Fruit fly (Drosophila melanogaster) whole organism, embryonic: ENCODE measurements around the gene Rdh.

Experiments
- Abd-B ChIP-seq: fragments of 200-800 bp; sonication (Bioruptor generic); optimal IDR thresholded peaks from 2 replicates; lab custom pipeline; 2018; ENCODE audit warnings: missing biosample characterization, mild to moderate bottlenecking, missing genetic modification characterization, moderate library complexity
- Adf1 ChIP-seq: fragments of 200-800 bp; sonication (Bioruptor generic); IDR thresholded peaks from 2 replicates; pipeline ENCODE4 v1.3.6; 2022; ENCODE audit warnings: missing biosample characterization, missing genetic modification characterization
- Asciz ChIP-seq: fragments of 200-800 bp; sonication (Bioruptor generic); optimal IDR thresholded peaks from 2 replicates; lab custom pipeline; 2017; ENCODE audit warnings: missing biosample characterization, mild to moderate bottlenecking, missing genetic modification characterization, missing genetic modification reagents
- B-H2 ChIP-seq: fragments of 200-800 bp; sonication (Bioruptor generic); optimal IDR thresholded peaks from 2 replicates; lab custom pipeline; 2018; ENCODE audit warnings: missing biosample characterization, mild to moderate bottlenecking, missing genetic modification characterization
- BEAF-32 ChIP-seq: fragments of 200-800 bp; sonication (Bioruptor generic); optimal IDR thresholded peaks from 3 replicates; lab custom pipeline; 2017; ENCODE audit warnings: missing biosample characterization, missing genetic modification characterization, mild to moderate bottlenecking, moderate library complexity, missing genetic modification reagents
- C15 ChIP-seq: fragments of 200-800 bp; sonication (Bioruptor generic); IDR thresholded peaks from 3 replicates; pipeline ENCODE4 v1.3.6; 2022; ENCODE audit warnings: missing biosample characterization, missing genetic modification characterization
- CG10366 ChIP-seq: fragments of 200-800 bp; sonication (Bioruptor generic); IDR thresholded peaks from 2 replicates; pipeline ENCODE4 v1.3.6; 2022; ENCODE audit warnings: missing biosample characterization, missing genetic modification characterization
- CG12104 ChIP-seq: fragments of 200-800 bp; sonication (Bioruptor generic); optimal IDR thresholded peaks from 3 replicates; lab custom pipeline; 2016; ENCODE audit warnings: missing biosample characterization, missing genetic modification characterization
- CG12236 ChIP-seq: fragments of 200-800 bp; sonication (Bioruptor generic); optimal IDR thresholded peaks from 2 replicates; lab custom pipeline; 2016; ENCODE audit warnings: missing biosample characterization, missing genetic modification characterization
- CG14050 ChIP-seq: fragments of 200-800 bp; sonication (Bioruptor generic); IDR thresholded peaks from 3 replicates; pipeline ENCODE4 v1.3.6; 2022; ENCODE audit warnings: missing biosample characterization, missing genetic modification characterization
- CG15011 ChIP-seq: fragments of 200-800 bp; sonication (Bioruptor generic); optimal IDR thresholded peaks from 3 replicates; lab custom pipeline; 2018; ENCODE audit warnings: missing biosample characterization, mild to moderate bottlenecking, missing genetic modification characterization
- CG1529 ChIP-seq: fragments of 200-800 bp; sonication (Bioruptor generic); optimal IDR thresholded peaks from 3 replicates; lab custom pipeline; 2018; ENCODE audit warnings: missing biosample characterization, missing genetic modification characterization
- CG2199 ChIP-seq: fragments of 200-800 bp; sonication (Bioruptor generic); IDR thresholded peaks from 3 replicates; pipeline ENCODE4 v1.3.6; 2022; ENCODE audit warnings: missing biosample characterization, missing genetic modification characterization
- CG2202 ChIP-seq: fragments of 200-800 bp; sonication (Bioruptor generic); optimal IDR thresholded peaks from 2 replicates; lab custom pipeline; 2018; ENCODE audit warnings: missing biosample characterization, mild to moderate bottlenecking, missing genetic modification characterization
- CG2889 ChIP-seq: fragments of 200-800 bp; sonication (Bioruptor generic); IDR thresholded peaks from 3 replicates; pipeline ENCODE4 v1.3.6; 2022; ENCODE audit warnings: missing biosample characterization, missing genetic modification characterization
- CG30020 ChIP-seq: fragments of 200-800 bp; optimal IDR thresholded peaks from 2 replicates; lab custom pipeline; 2019; ENCODE audit warnings: missing biosample characterization, mild to moderate bottlenecking, missing genetic modification characterization, moderate library complexity
- CG33213 ChIP-seq: fragments of 200-800 bp; sonication (Bioruptor generic); optimal IDR thresholded peaks from 3 replicates; lab custom pipeline; 2016; ENCODE audit warnings: missing biosample characterization, missing genetic modification characterization
- CG3838 ChIP-seq: fragments of 200-800 bp; sonication (Bioruptor generic); optimal IDR thresholded peaks from 3 replicates; lab custom pipeline; 2016; ENCODE audit warnings: missing biosample characterization, missing genetic modification characterization
- CG3995 ChIP-seq: fragments of 200-800 bp; sonication (Bioruptor generic); optimal IDR thresholded peaks from 3 replicates; lab custom pipeline; 2016; ENCODE audit warnings: missing biosample characterization, missing genetic modification characterization
- CG4282 ChIP-seq: fragments of 200-800 bp; sonication (Bioruptor generic); optimal IDR thresholded peaks from 2 replicates; lab custom pipeline; 2016; ENCODE audit warnings: missing biosample characterization, missing genetic modification characterization
- CG4854 ChIP-seq: fragments of 200-800 bp; sonication (Bioruptor generic); optimal IDR thresholded peaks from 2 replicates; lab custom pipeline; 2016; ENCODE audit warnings: missing biosample characterization, missing genetic modification characterization, inconsistent platforms
- CG5180 ChIP-seq: fragments of 200-800 bp; sonication (Bioruptor generic); optimal IDR thresholded peaks from 3 replicates; lab custom pipeline; 2017; ENCODE audit warnings: missing biosample characterization, missing genetic modification characterization, mild to moderate bottlenecking, moderate library complexity, missing genetic modification reagents
- CG7271 ChIP-seq: fragments of 200-800 bp; sonication (Bioruptor generic); optimal IDR thresholded peaks from 2 replicates; lab custom pipeline; 2018; ENCODE audit warnings: missing biosample characterization, mild to moderate bottlenecking, missing genetic modification characterization, moderate library complexity
- CG7372 ChIP-seq: fragments of 200-800 bp; sonication (Bioruptor generic); IDR thresholded peaks from 2 replicates; pipeline ENCODE4 v1.3.6; 2022; ENCODE audit warnings: missing biosample characterization, missing genetic modification characterization
- CG8765 ChIP-seq: fragments of 200-800 bp; sonication (Bioruptor generic); IDR thresholded peaks from 2 replicates; pipeline ENCODE4 v1.3.6; 2022; ENCODE audit warnings: missing biosample characterization, missing genetic modification characterization
- CG8924 ChIP-seq: fragments of 200-800 bp; optimal IDR thresholded peaks from 3 replicates; lab custom pipeline; 2019; ENCODE audit warnings: missing biosample characterization, mild to moderate bottlenecking, missing genetic modification characterization, moderate library complexity
- CG9876 ChIP-seq: fragments of 200-800 bp; sonication (Bioruptor generic); optimal IDR thresholded peaks from 2 replicates; lab custom pipeline; 2016; ENCODE audit warnings: missing biosample characterization, missing genetic modification characterization
- Chrac-16 ChIP-seq: fragments of 200-800 bp; sonication (Bioruptor generic); optimal IDR thresholded peaks from 3 replicates; lab custom pipeline; 2016; ENCODE audit warnings: missing biosample characterization, missing genetic modification characterization
- CrebB ChIP-seq: fragments of 200-800 bp; sonication (Bioruptor generic); optimal IDR thresholded peaks from 3 replicates; lab custom pipeline; 2018; ENCODE audit warnings: missing biosample characterization, mild to moderate bottlenecking, missing genetic modification characterization
- Dip3 ChIP-seq: fragments of 200-800 bp; sonication (Bioruptor generic); optimal IDR thresholded peaks from 3 replicates; lab custom pipeline; 2016; ENCODE audit warnings: missing biosample characterization, missing genetic modification characterization
- Doc2 ChIP-seq: fragments of 200-800 bp; sonication (Bioruptor generic); IDR thresholded peaks from 2 replicates; pipeline ENCODE4 v1.3.6; 2022; ENCODE audit warnings: missing biosample characterization, missing genetic modification characterization
- Fer1 ChIP-seq: fragments of 200-800 bp; sonication (Bioruptor generic); optimal IDR thresholded peaks from 2 replicates; lab custom pipeline; 2017; ENCODE audit warnings: missing biosample characterization, mild to moderate bottlenecking, missing genetic modification characterization
- Gsc ChIP-seq: fragments of 200-800 bp; sonication (Bioruptor generic); IDR thresholded peaks from 2 replicates; pipeline ENCODE4 v1.3.6; 2022; ENCODE audit warnings: missing biosample characterization, missing genetic modification characterization
- H15 ChIP-seq: fragments of 200-800 bp; sonication (Bioruptor generic); IDR thresholded peaks from 3 replicates; pipeline ENCODE4 v1.3.6; 2022; ENCODE audit warnings: missing biosample characterization, missing genetic modification characterization
- Mad ChIP-seq: fragments of 200-800 bp; sonication (Bioruptor generic); optimal IDR thresholded peaks from 2 replicates; lab custom pipeline; 2016; ENCODE audit warnings: missing biosample characterization, missing genetic modification characterization
- Ravus ChIP-seq: fragments of 200-800 bp; sonication (Bioruptor generic); IDR thresholded peaks from 2 replicates; pipeline ENCODE4 v1.3.6; 2022; ENCODE audit warnings: missing biosample characterization, missing genetic modification characterization
- Sox100B ChIP-seq: fragments of 200-800 bp; sonication (Bioruptor generic); optimal IDR thresholded peaks from 3 replicates; lab custom pipeline; 2018; ENCODE audit warnings: missing biosample characterization, mild to moderate bottlenecking, missing genetic modification characterization
- Sox102F ChIP-seq: fragments of 200-800 bp; sonication (Bioruptor generic); optimal IDR thresholded peaks from 2 replicates; lab custom pipeline; 2018; ENCODE audit warnings: missing biosample characterization, mild to moderate bottlenecking, missing genetic modification characterization, moderate library complexity
- ab ChIP-seq: fragments of 200-800 bp; sonication (Bioruptor generic); optimal IDR thresholded peaks from 2 replicates; lab custom pipeline; 2016; ENCODE audit warnings: missing biosample characterization, missing genetic modification characterization
- bbx ChIP-seq: fragments of 200-800 bp; sonication (Bioruptor generic); IDR thresholded peaks from 2 replicates; pipeline ENCODE4 v1.3.6; 2022; ENCODE audit warnings: missing biosample characterization, missing genetic modification characterization; ENCODE audit not compliant: partially characterized antibody
- cato ChIP-seq: fragments of 200-800 bp; sonication (Bioruptor generic); optimal IDR thresholded peaks from 2 replicates; lab custom pipeline; 2016; ENCODE audit warnings: missing biosample characterization, missing genetic modification characterization, borderline replicate concordance
- cwo ChIP-seq: fragments of 200-800 bp; sonication (Bioruptor generic); optimal IDR thresholded peaks from 3 replicates; lab custom pipeline; 2017; ENCODE audit warnings: missing biosample characterization, missing genetic modification characterization, mild to moderate bottlenecking, moderate library complexity, missing genetic modification reagents
- fd64A ChIP-seq: fragments of 200-800 bp; sonication (Bioruptor generic); optimal IDR thresholded peaks from 3 replicates; lab custom pipeline; 2018; ENCODE audit warnings: missing biosample characterization, mild to moderate bottlenecking, missing genetic modification characterization
- hkb ChIP-seq, 2 experiments: fragments of 200-800 bp in 1 of 2; fragments of >200 bp in 1 of 2; sonication (Bioruptor generic) in 1 of 2; IDR thresholded peaks in 1 of 2; optimal IDR thresholded peaks in 1 of 2; 2 replicates each; pipeline versions ENCODE4 v1.3.6 to Lab custom; 2017 to 2022; ENCODE audit warnings: missing biosample characterization in 1 of 2, missing genetic modification characterization in 1 of 2
- knrl ChIP-seq: fragments of 200-800 bp; sonication (Bioruptor generic); IDR thresholded peaks from 3 replicates; pipeline ENCODE4 v1.3.6; 2022; ENCODE audit warnings: missing biosample characterization, missing genetic modification characterization; ENCODE audit not compliant: partially characterized antibody
- ssp ChIP-seq: fragments of 200-800 bp; sonication (Bioruptor generic); IDR thresholded peaks from 2 replicates; pipeline ENCODE4 v1.3.6; 2022; ENCODE audit warnings: missing biosample characterization, missing genetic modification characterization
- stwl ChIP-seq: fragments of 200-800 bp; sonication (Bioruptor generic); optimal IDR thresholded peaks from 3 replicates; lab custom pipeline; 2018; ENCODE audit warnings: missing biosample characterization, mild to moderate bottlenecking, missing genetic modification characterization, moderate library complexity
- tgo ChIP-seq: fragments of 200-800 bp; sonication (Bioruptor generic); IDR thresholded peaks from 3 replicates; pipeline ENCODE4 v1.3.6; 2022; ENCODE audit warnings: missing biosample characterization, missing genetic modification characterization
- yki ChIP-seq: fragments of >200 bp; optimal IDR thresholded peaks from 3 replicates; lab custom pipeline; 2018

The Rdh gene

dm6 chr3L:3824790-3825484 is at the start of gene Rdh (continued):
- TF ChIP-seq tgo (GFP tag; lab: Robert Waterston, UW) (peak; percentile 68), CG4854 (GFP tag; lab: Kevin White, UChicago) (peak; percentile 21), Dip3 (GFP tag; lab: Kevin White, UChicago) (peak; percentile 32), H15 (GFP tag; lab: Robert Waterston, UW) (no peak), CG3838 (no peak), cwo (GFP tag; lab: Kevin White, UChicago) (peak; percentile 82), CG1529 (GFP tag; lab: Kevin White, UChicago) (peak; percentile 70), Sox102F (peak; percentile 77), Ravus (GFP tag; lab: Robert Waterston, UW) (peak; percentile 23), knrl (no peak), CrebB (tag; lab: Kevin White, UChicago) (peak; percentile 61), Adf1 (GFP tag; lab: Robert Waterston, UW) (no peak), Gsc (GFP tag; lab: Robert Waterston, UW) (no peak), Asciz (GFP tag; lab: Kevin White, UChicago) (peak; percentile 65), BEAF-32 (no peak), fd64A (GFP tag; lab: Kevin White, UChicago) (no peak), Mad (GFP tag; lab: Kevin White, UChicago) (peak; percentile 40), Abd-B (GFP tag; lab: Kevin White, UChicago) (peak; percentile 60), CG3995 (GFP tag; lab: Kevin White, UChicago) (peak; percentile 17), Doc2 (GFP tag; lab: Robert Waterston, UW) (peak; percentile 47; the same call in 1 of the 2 replicates), CG15011 (GFP tag; lab: Kevin White, UChicago) (peak; percentile 77), CG14050 (peak; percentile 53; the same call in 2 of the 3 replicates), CG7271 (tag; lab: Kevin White, UChicago) (no peak), CG2202 (tag; lab: Kevin White, UChicago) (peak; percentile 45), ab (GFP tag; lab: Kevin White, UChicago) (no peak), CG10366 (GFP tag; lab: Robert Waterston, UW) (peak; percentile 39; the same call in 1 of the 2 replicates), CG12236 (GFP tag; lab: Kevin White, UChicago) (no peak), stwl (tag; lab: Kevin White, UChicago) (no peak), CG30020 (tag; lab: Kevin White, UChicago) (peak; percentile 37), CG12104 (GFP tag; lab: Kevin White, UChicago) (peak; percentile 80), C15 (no peak), B-H2 (GFP tag; lab: Kevin White, UChicago) (peak; percentile 81), bbx (no peak), yki (lab: Kevin White, UChicago) (no peak), CG8924 (peak; percentile 90), CG2889 (GFP tag; lab: Robert Waterston, UW) (no peak), hkb (optimal IDR thresholded peaks at IDR 0.05; lab: Kevin White, UChicago) (no peak), hkb (GFP tag; IDR thresholded peaks at IDR 0.05; lab: Robert Waterston, UW) (peak; percentile 84), Fer1 (GFP tag; lab: Kevin White, UChicago) (peak; percentile 94), CG5180 (GFP tag; lab: Kevin White, UChicago) (peak; percentile 73), CG33213 (no peak), CG4282 (GFP tag; lab: Kevin White, UChicago) (no peak), CG8765 (GFP tag; lab: Robert Waterston, UW) (peak; percentile 18; the same call in 1 of the 2 replicates), cato (GFP tag; lab: Kevin White, UChicago) (peak; percentile 33), CG9876 (GFP tag; lab: Kevin White, UChicago) (no peak), CG2199 (no peak), CG7372 (GFP tag; lab: Robert Waterston, UW) (0 out of 2 replicates have a peak, but pooled peaks have one; percentile 20), ssp (GFP tag; lab: Robert Waterston, UW) (peak; percentile 62), Chrac-16 (GFP tag; lab: Kevin White, UChicago) (peak; percentile 48), Sox100B (GFP tag; lab: Kevin White, UChicago) (peak; percentile 84)
